Worm (Caenorhabditis elegans) whole organism, L1 larva: ENCODE data around the gene C07A12.7.

Source experiments
- aha-1 ChIP-seq: fragments of 150-350 bp; optimal IDR thresholded peaks from 2 replicates; lab custom pipeline; 2014; ENCODE audit warnings: missing biosample characterization, missing genetic modification characterization
- dpl-1 ChIP-seq, 3 experiments: fragments of 150-350 bp in 2 of 3; sonication (generic microtip) in 1 of 3; optimal IDR thresholded peaks; 2 replicates each; lab custom pipeline; 2014 to 2017; ENCODE audit warnings: missing biosample characterization in 3 of 3, missing genetic modification characterization in 3 of 3, missing genetic modification reagents in 3 of 3
- lin-39 ChIP-seq: fragments of 150-350 bp; optimal IDR thresholded peaks from 2 replicates; lab custom pipeline; 2014; ENCODE audit warnings: missing biosample characterization, missing genetic modification reagents, missing genetic modification characterization
- mep-1 ChIP-seq: fragments of 150-350 bp; optimal IDR thresholded peaks from 2 replicates; lab custom pipeline; 2014; ENCODE audit warnings: missing biosample characterization, missing genetic modification characterization
- nhr-20 ChIP-seq: sonication (generic microtip); optimal IDR thresholded peaks from 2 replicates; lab custom pipeline; 2016; ENCODE audit warnings: mild to moderate bottlenecking, missing genetic modification characterization, missing compliant biosample characterization
- pqm-1 ChIP-seq: sonication (generic microtip); optimal IDR thresholded peaks from 3 replicates; lab custom pipeline; 2017; ENCODE audit warnings: missing biosample characterization, missing genetic modification characterization
- tlp-1 ChIP-seq: fragments of 150-350 bp; optimal IDR thresholded peaks from 2 replicates; lab custom pipeline; 2014; ENCODE audit warnings: missing biosample characterization, missing genetic modification characterization
- unc-62 ChIP-seq: fragments of 150-350 bp; optimal IDR thresholded peaks from 2 replicates; lab custom pipeline; 2014; ENCODE audit warnings: missing biosample characterization, missing genetic modification reagents, missing genetic modification characterization
- unc-86 ChIP-seq: sonication (generic microtip); optimal IDR thresholded peaks from 2 replicates; lab custom pipeline; 2016; ENCODE audit warnings: missing genetic modification characterization, missing compliant biosample characterization
- zag-1 ChIP-seq: fragments of 150-350 bp; optimal IDR thresholded peaks from 2 replicates; lab custom pipeline; 2014; ENCODE audit warnings: missing biosample characterization, missing genetic modification characterization
- ztf-11 ChIP-seq, 2 experiments: sonication (generic microtip); optimal IDR thresholded peaks; 2 replicates each; lab custom pipeline; 2016 to 2017; ENCODE audit warnings: missing genetic modification characterization in 2 of 2, missing biosample characterization in 1 of 2, missing compliant biosample characterization in 1 of 2

DNA sequence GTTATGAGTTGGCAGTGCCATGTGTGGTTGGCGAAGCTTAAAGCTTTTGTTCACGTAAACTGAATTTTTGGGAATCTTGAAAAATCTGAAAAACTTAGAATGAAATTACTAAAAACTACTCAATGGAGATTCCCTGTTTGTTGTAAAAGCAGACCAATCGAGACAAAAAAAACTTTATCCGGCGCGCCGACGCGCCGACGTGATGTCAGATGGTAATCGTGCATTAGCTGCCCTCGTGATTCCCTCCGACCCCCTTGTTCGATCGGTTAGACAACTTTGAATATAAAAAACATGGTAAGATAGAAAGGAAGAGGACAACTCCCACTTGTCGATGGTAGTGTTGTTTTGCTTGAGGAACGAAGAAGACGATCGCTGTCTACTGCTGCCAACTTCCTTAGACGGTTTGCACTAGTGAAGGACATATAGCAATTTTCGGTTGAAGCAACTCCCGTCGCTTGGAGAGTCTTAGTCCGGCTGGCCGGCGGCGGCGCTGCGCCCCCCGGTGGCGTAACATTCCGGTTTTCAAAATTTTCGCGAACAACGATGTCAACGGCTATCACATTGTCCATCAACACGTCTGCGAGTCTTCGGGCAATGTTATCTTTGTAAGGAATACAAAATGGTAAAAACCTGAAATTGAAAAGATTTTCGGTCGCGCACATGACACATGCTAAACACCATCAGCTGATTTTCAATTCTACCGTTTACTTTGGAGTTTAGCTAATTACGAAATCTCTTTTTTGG is 28.1 kb upstream of the C07A12.7 start, which contains the start of gene C07A12.18:
- no peak for TF ChIP-seq tlp-1 (tag; lab: Kevin White, UChicago)
- no peak for TF ChIP-seq dpl-1 (GFP tag; optimal IDR thresholded peaks at IDR 0.05; lab: Kevin White, UChicago)
- TF ChIP-seq unc-86 (tag; lab: Kevin White, UChicago): no peak
- peak; percentile 21 for TF ChIP-seq mep-1
- TF ChIP-seq nhr-20 (tag; lab: Kevin White, UChicago): peak; percentile 27
- no peak for TF ChIP-seq ztf-11 (tag; optimal IDR thresholded peaks at IDR 0.05; lab: Kevin White, UChicago)
- TF ChIP-seq lin-39 (tag; lab: Kevin White, UChicago): no peak
- no peak for TF ChIP-seq pqm-1
- no peak for TF ChIP-seq zag-1 (tag; lab: Kevin White, UChicago)
- no peak for TF ChIP-seq aha-1 (tag; lab: Kevin White, UChicago)
- TF ChIP-seq unc-62 (GFP tag; lab: Kevin White, UChicago): no peak
